Worm (Caenorhabditis elegans) whole organism, mixed stage, embryonic: ENCODE data around the gene F54H12.8.

Source experiments
- M03D4.4 ChIP-seq: sonication (generic microtip); optimal IDR thresholded peaks from 2 replicates; lab custom pipeline; 2017; ENCODE audit warnings: mild to moderate bottlenecking, missing genetic modification characterization, missing compliant biosample characterization
- blmp-1 ChIP-seq: fragments of 150-350 bp; optimal IDR thresholded peaks from 2 replicates; lab custom pipeline; 2014; ENCODE audit warnings: missing biosample characterization, missing genetic modification characterization
- nhr-237 ChIP-seq: fragments of 150-350 bp; optimal IDR thresholded peaks from 2 replicates; lab custom pipeline; 2014; ENCODE audit warnings: missing biosample characterization, missing genetic modification characterization
- nhr-28 ChIP-seq: fragments of 150-350 bp; optimal IDR thresholded peaks from 2 replicates; lab custom pipeline; 2014; ENCODE audit warnings: missing biosample characterization, missing genetic modification characterization
- snpc-4 ChIP-seq: fragments of 150-350 bp; optimal IDR thresholded peaks from 2 replicates; lab custom pipeline; 2014; ENCODE audit warnings: missing biosample characterization, missing genetic modification characterization
- sptf-1 ChIP-seq: sonication (generic microtip); optimal IDR thresholded peaks from 2 replicates; lab custom pipeline; 2017; ENCODE audit warnings: mild to moderate bottlenecking, missing genetic modification characterization, moderate library complexity, missing compliant biosample characterization

DNA sequence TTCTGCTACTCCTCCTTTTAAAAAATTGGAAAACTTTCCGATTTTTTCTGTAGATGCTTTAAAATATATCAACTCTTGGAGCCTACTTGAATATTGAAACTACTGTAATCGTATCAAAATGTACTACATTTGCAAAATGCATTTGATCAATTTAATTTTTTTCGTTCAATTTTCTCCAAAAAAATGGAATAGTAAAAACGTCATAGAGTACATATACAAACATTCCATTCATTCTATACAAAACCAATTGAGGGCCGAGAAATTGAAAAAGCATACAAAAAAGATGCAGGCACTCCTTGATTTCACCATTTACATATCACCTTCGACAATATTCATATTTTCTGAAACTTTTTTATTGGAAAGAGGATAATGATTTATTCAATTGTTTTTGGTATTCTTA, 35.1 kb upstream of the F54H12.8 start, which contains the start of gene C06G4.6:
- no peak for TF ChIP-seq blmp-1 (tag; lab: Kevin White, UChicago)
- TF ChIP-seq nhr-28: no peak
- TF ChIP-seq snpc-4 (tag; lab: Kevin White, UChicago): no peak
- TF ChIP-seq sptf-1 (tag; lab: Kevin White, UChicago): no peak
- TF ChIP-seq nhr-237 (tag; lab: Kevin White, UChicago): no peak
- no peak for TF ChIP-seq M03D4.4
